Fruit fly (Drosophila melanogaster): ENCODE data around the gene CG32081.

Gene CG32081

DNA sequence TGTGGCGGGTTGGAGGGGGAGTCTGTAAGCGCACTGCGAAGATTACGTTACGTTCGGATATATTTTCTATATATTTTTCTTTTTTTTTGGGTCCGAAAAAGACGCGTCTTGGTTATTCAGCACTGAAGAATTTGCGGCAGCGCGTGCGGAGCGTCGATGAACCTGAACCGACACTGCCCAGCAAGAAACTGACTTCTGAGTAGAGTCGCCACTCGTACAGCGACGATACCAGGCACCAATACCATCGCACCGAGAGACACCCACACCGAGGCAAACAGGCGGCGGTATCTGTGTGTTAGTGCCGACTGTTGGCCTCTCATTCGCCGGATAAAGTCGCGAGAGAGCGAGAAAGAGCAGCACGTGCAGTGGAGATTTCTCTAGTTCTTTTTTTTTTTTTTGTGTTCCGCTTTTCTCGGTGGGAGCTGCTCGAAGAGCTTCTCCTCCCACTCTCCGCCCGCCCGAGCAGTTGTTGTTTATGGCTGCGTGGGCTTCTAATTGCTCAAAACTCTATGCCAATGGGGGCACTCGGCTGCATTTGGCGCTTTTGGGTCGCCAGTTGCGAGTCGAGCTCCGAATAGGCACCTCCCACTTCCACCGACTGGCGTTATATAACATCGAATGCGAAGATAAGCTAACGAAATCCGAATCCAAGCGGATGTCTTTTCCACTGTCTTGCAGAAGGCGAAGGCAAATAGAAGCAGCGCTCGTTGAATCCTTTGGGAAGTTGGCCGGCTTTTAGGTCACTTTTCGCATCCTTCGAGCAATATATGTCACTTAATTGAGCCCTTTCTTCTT, 18.2 kb upstream of the CG32081 start, which contains the start of gene klu (continued):
- TF ChIP-seq Ptx1 (GFP tag; IDR thresholded peaks at IDR 0.05) (no peak), CG33557 (GFP tag; optimal IDR thresholded peaks at IDR 0.05) (no peak), pfk (GFP tag; optimal IDR thresholded peaks at IDR 0.05) (no peak), CG5953 (GFP tag; IDR thresholded peaks at IDR 0.05) (no peak), CG18476 (GFP tag; optimal IDR thresholded peaks at IDR 0.05) (no peak), CG6272 (GFP tag; IDR thresholded peaks at IDR 0.05) (no peak), CG10979 (tag; optimal IDR thresholded peaks at IDR 0.05) (no peak), pita (GFP tag; optimal IDR thresholded peaks at IDR 0.05) (no peak), crp (GFP tag; optimal IDR thresholded peaks at IDR 0.05) (no peak), C15 (GFP tag; IDR thresholded peaks at IDR 0.05) (no peak), CG8944 (GFP tag; optimal IDR thresholded peaks at IDR 0.05) (no peak), Blimp-1 (GFP tag; optimal IDR thresholded peaks at IDR 0.05) (no peak), CG13123 (GFP tag; optimal IDR thresholded peaks at IDR 0.05) (no peak), en (GFP tag; optimal IDR thresholded peaks at IDR 0.05) (no peak), otp (GFP tag; IDR thresholded peaks at IDR 0.05) (no peak), Fer1 (GFP tag; optimal IDR thresholded peaks at IDR 0.05) (no peak), lola (GFP tag; optimal IDR thresholded peaks at IDR 0.05) (peak in 1 of 3 experiments; percentile 36), Lhr (GFP tag; optimal IDR thresholded peaks at IDR 0.05) (no peak), Hey (tag; optimal IDR thresholded peaks at IDR 0.05) (no peak), yki (optimal IDR thresholded peaks at IDR 0.05) (peak; percentile 12), CG33213 (GFP tag; optimal IDR thresholded peaks at IDR 0.05) (no peak), Usf (GFP tag; optimal IDR thresholded peaks at IDR 0.05) (no peak), exex (tag; optimal IDR thresholded peaks at IDR 0.05) (no peak), CG17802 (tag; optimal IDR thresholded peaks at IDR 0.05) (no peak), sens-2 (GFP tag; IDR thresholded peaks at IDR 0.05) (no peak), Optix (GFP tag; IDR thresholded peaks at IDR 0.05) (no peak), CG3163 (GFP tag; optimal IDR thresholded peaks at IDR 0.05) (no peak), CG1832 (GFP tag; optimal IDR thresholded peaks at IDR 0.05) (peak; percentile 61), h (optimal IDR thresholded peaks at IDR 0.05) (no peak), dpn (GFP tag; optimal IDR thresholded peaks at IDR 0.05) (no peak), trh (GFP tag; optimal IDR thresholded peaks at IDR 0.05) (no peak), CG2875 (GFP tag; optimal IDR thresholded peaks at IDR 0.05) (no peak), Hr3 (GFP tag; optimal IDR thresholded peaks at IDR 0.05) (no peak), ems (GFP tag; optimal IDR thresholded peaks at IDR 0.05) (no peak), schlank (tag; optimal IDR thresholded peaks at IDR 0.05) (no peak), tap (tag; optimal IDR thresholded peaks at IDR 0.05) (no peak), CG9876 (GFP tag; optimal IDR thresholded peaks at IDR 0.05) (no peak), E2f2 (GFP tag; IDR thresholded peaks at IDR 0.05) (no peak), CG6813 (GFP tag; optimal IDR thresholded peaks at IDR 0.05) (no peak), CrebB (tag; optimal IDR thresholded peaks at IDR 0.05) (no peak), inv (GFP tag; IDR thresholded peaks at IDR 0.05; ENCODE audit: partially characterized antibody) (no peak), shn (GFP tag; optimal IDR thresholded peaks at IDR 0.05) (no peak), Dbx (GFP tag; IDR thresholded peaks at IDR 0.05) (no peak), slbo (GFP tag; IDR thresholded peaks at IDR 0.05) (no peak), Neu2 (GFP tag; optimal IDR thresholded peaks at IDR 0.05; ENCODE audit: borderline replicate concordance) (no peak), CG42726 (GFP tag; IDR thresholded peaks at IDR 0.05; ENCODE audit: partially characterized antibody) (peak; percentile 38; the same call in 1 of the 2 replicates), CG7745 (tag; optimal IDR thresholded peaks at IDR 0.05) (no peak), CG15514 (GFP tag; optimal IDR thresholded peaks at IDR 0.05) (no peak), CG17361 (GFP tag; IDR thresholded peaks at IDR 0.05) (no peak), CG13624 (GFP tag; optimal IDR thresholded peaks at IDR 0.05) (no peak)

Data from whole organism, embryonic.